Fruit fly (Drosophila melanogaster) whole organism, embryonic: ENCODE data around the gene CG42823.
A peak's percentile ranks its signal among the peaks of the same experiment; 100 is the strongest.

Experiments used
- Bgb ChIP-seq: fragments of 200-800 bp; sonication (Bioruptor generic); IDR thresholded peaks from 2 replicates; pipeline ENCODE4 v1.3.6; 2022; ENCODE audit warnings: missing biosample characterization, missing genetic modification characterization; ENCODE audit not compliant: partially characterized antibody
- CG10979 ChIP-seq: fragments of 200-800 bp; sonication (Bioruptor generic); optimal IDR thresholded peaks from 2 replicates; lab custom pipeline; 2018; ENCODE audit warnings: missing biosample characterization, mild to moderate bottlenecking, missing genetic modification characterization, moderate library complexity
- CG11247 ChIP-seq: fragments of 200-800 bp; sonication (Bioruptor generic); IDR thresholded peaks from 2 replicates; pipeline ENCODE4 v1.3.6; 2022; ENCODE audit warnings: missing biosample characterization, missing genetic modification characterization
- CG11398 ChIP-seq: fragments of 200-800 bp; sonication (Bioruptor generic); optimal IDR thresholded peaks from 2 replicates; lab custom pipeline; 2016; ENCODE audit warnings: missing biosample characterization, missing genetic modification characterization
- CG11560 ChIP-seq: fragments of 200-800 bp; sonication (Bioruptor generic); IDR thresholded peaks from 3 replicates; pipeline ENCODE4 v1.3.6; 2022; ENCODE audit warnings: missing biosample characterization, missing genetic modification characterization
- CG12299 ChIP-seq: fragments of 200-800 bp; sonication (Bioruptor generic); optimal IDR thresholded peaks from 2 replicates; lab custom pipeline; 2018; ENCODE audit warnings: missing biosample characterization, mild to moderate bottlenecking, missing genetic modification characterization
- CG1233 ChIP-seq: fragments of 200-800 bp; sonication (Bioruptor generic); optimal IDR thresholded peaks from 4 replicates; lab custom pipeline; 2018; ENCODE audit warnings: missing biosample characterization, mild to moderate bottlenecking, missing genetic modification characterization
- CG12769 ChIP-seq: fragments of 200-800 bp; sonication (Bioruptor generic); optimal IDR thresholded peaks from 2 replicates; lab custom pipeline; 2019; ENCODE audit warnings: missing biosample characterization, mild to moderate bottlenecking, missing genetic modification characterization, moderate library complexity
- CG15479 ChIP-seq: fragments of 200-800 bp; sonication (Bioruptor generic); optimal IDR thresholded peaks from 3 replicates; lab custom pipeline; 2019; ENCODE audit warnings: missing biosample characterization, mild to moderate bottlenecking, missing genetic modification characterization, moderate library complexity
- CG17568 ChIP-seq: fragments of 200-800 bp; sonication (Bioruptor generic); optimal IDR thresholded peaks from 2 replicates; lab custom pipeline; 2018; ENCODE audit warnings: missing biosample characterization, mild to moderate bottlenecking, missing genetic modification characterization, moderate library complexity
- CG17829 ChIP-seq: fragments of 200-800 bp; optimal IDR thresholded peaks from 2 replicates; lab custom pipeline; 2019; ENCODE audit warnings: missing biosample characterization, mild to moderate bottlenecking, missing genetic modification characterization, moderate library complexity
- CG1792 ChIP-seq: fragments of 200-800 bp; sonication (Bioruptor generic); optimal IDR thresholded peaks from 2 replicates; lab custom pipeline; 2016; ENCODE audit warnings: missing biosample characterization, missing genetic modification characterization
- CG30020 ChIP-seq: fragments of 200-800 bp; optimal IDR thresholded peaks from 2 replicates; lab custom pipeline; 2019; ENCODE audit warnings: missing biosample characterization, mild to moderate bottlenecking, missing genetic modification characterization, moderate library complexity
- CG33557 ChIP-seq: fragments of 200-800 bp; sonication (Bioruptor generic); optimal IDR thresholded peaks from 2 replicates; lab custom pipeline; 2019; ENCODE audit warnings: missing biosample characterization, mild to moderate bottlenecking, missing genetic modification characterization, moderate library complexity
- CG4282 ChIP-seq: fragments of 200-800 bp; sonication (Bioruptor generic); optimal IDR thresholded peaks from 2 replicates; lab custom pipeline; 2016; ENCODE audit warnings: missing biosample characterization, missing genetic modification characterization
- CG4730 ChIP-seq: fragments of 200-800 bp; sonication (Bioruptor generic); IDR thresholded peaks from 2 replicates; pipeline ENCODE4 v1.3.6; 2022; ENCODE audit warnings: missing biosample characterization, missing genetic modification characterization
- CG4854 ChIP-seq: fragments of 200-800 bp; sonication (Bioruptor generic); optimal IDR thresholded peaks from 2 replicates; lab custom pipeline; 2016; ENCODE audit warnings: missing biosample characterization, missing genetic modification characterization, inconsistent platforms
- CG5953 ChIP-seq: fragments of 200-800 bp; sonication (Bioruptor generic); IDR thresholded peaks from 2 replicates; pipeline ENCODE4 v1.3.6; 2022; ENCODE audit warnings: missing biosample characterization, missing genetic modification characterization
- CG7372 ChIP-seq: fragments of 200-800 bp; sonication (Bioruptor generic); IDR thresholded peaks from 2 replicates; pipeline ENCODE4 v1.3.6; 2022; ENCODE audit warnings: missing biosample characterization, missing genetic modification characterization
- CG7556 ChIP-seq: fragments of 200-800 bp; sonication (Bioruptor generic); optimal IDR thresholded peaks from 2 replicates; lab custom pipeline; 2017; ENCODE audit warnings: missing biosample characterization, mild to moderate bottlenecking, missing genetic modification characterization
- CG7839 ChIP-seq: fragments of 200-800 bp; sonication (Bioruptor generic); optimal IDR thresholded peaks from 3 replicates; lab custom pipeline; 2018; ENCODE audit warnings: missing biosample characterization, mild to moderate bottlenecking, missing genetic modification characterization, moderate library complexity
- CG8478 ChIP-seq: fragments of >200 bp; optimal IDR thresholded peaks from 2 replicates; lab custom pipeline; 2018
- CG9727 ChIP-seq: fragments of 200-800 bp; sonication (Bioruptor generic); optimal IDR thresholded peaks from 3 replicates; lab custom pipeline; 2017; ENCODE audit warnings: missing biosample characterization, mild to moderate bottlenecking, missing genetic modification characterization
- CG9932 ChIP-seq: fragments of 200-800 bp; sonication (Bioruptor generic); IDR thresholded peaks from 2 replicates; pipeline ENCODE4 v1.3.6; 2022; ENCODE audit warnings: missing biosample characterization, missing genetic modification characterization
- CrebB ChIP-seq: fragments of 200-800 bp; sonication (Bioruptor generic); optimal IDR thresholded peaks from 3 replicates; lab custom pipeline; 2018; ENCODE audit warnings: missing biosample characterization, mild to moderate bottlenecking, missing genetic modification characterization
- Dip2 ChIP-seq: fragments of 200-800 bp; sonication (Bioruptor generic); IDR thresholded peaks from 2 replicates; pipeline ENCODE4 v1.3.6; 2022; ENCODE audit warnings: missing biosample characterization, missing genetic modification characterization
- Eip74EF ChIP-seq, 2 experiments: fragments of 200-800 bp in 1 of 2; fragments of >200 bp in 1 of 2; sonication (Bioruptor generic) in 1 of 2; optimal IDR thresholded peaks; 2 replicates each; lab custom pipeline; 2017 to 2019; ENCODE audit warnings: missing biosample characterization in 2 of 2, missing genetic modification characterization in 2 of 2, mild to moderate bottlenecking in 1 of 2, moderate library complexity in 1 of 2
- Elba2 ChIP-seq: fragments of 200-800 bp; sonication (Bioruptor generic); optimal IDR thresholded peaks from 3 replicates; lab custom pipeline; 2016; ENCODE audit warnings: missing biosample characterization, missing genetic modification characterization
- GATAe ChIP-seq: fragments of 200-800 bp; sonication (Bioruptor generic); conservative IDR thresholded peaks from 2 replicates; pipeline ENCODE4 v1.3.6; 2022; ENCODE audit warnings: missing biosample characterization, missing genetic modification characterization
- Mes4 ChIP-seq: fragments of 200-800 bp; sonication (Bioruptor generic); optimal IDR thresholded peaks from 2 replicates; lab custom pipeline; 2016; ENCODE audit warnings: missing biosample characterization, missing genetic modification characterization
- NC2α ChIP-seq: fragments of 200-800 bp; sonication (Bioruptor generic); optimal IDR thresholded peaks from 2 replicates; lab custom pipeline; 2016; ENCODE audit warnings: missing biosample characterization, missing genetic modification characterization
- NC2β ChIP-seq: fragments of 200-800 bp; sonication (Bioruptor generic); optimal IDR thresholded peaks from 2 replicates; lab custom pipeline; 2016; ENCODE audit warnings: missing biosample characterization, missing genetic modification characterization
- Nf-YA ChIP-seq: fragments of 200-800 bp; sonication (Bioruptor generic); IDR thresholded peaks from 2 replicates; pipeline ENCODE4 v1.3.6; 2022; ENCODE audit warnings: missing biosample characterization, missing genetic modification characterization
- Optix ChIP-seq: fragments of 200-800 bp; sonication (Bioruptor generic); IDR thresholded peaks from 3 replicates; pipeline ENCODE4 v1.3.6; 2022; ENCODE audit warnings: missing biosample characterization, missing genetic modification characterization
- TFAM ChIP-seq: fragments of 200-800 bp; sonication (Bioruptor generic); optimal IDR thresholded peaks from 2 replicates; lab custom pipeline; 2017; ENCODE audit warnings: missing biosample characterization, missing genetic modification characterization, inconsistent platforms
- amos ChIP-seq: fragments of 200-800 bp; sonication (Bioruptor generic); IDR thresholded peaks from 2 replicates; pipeline ENCODE4 v1.3.6; 2022; ENCODE audit warnings: missing biosample characterization, missing genetic modification characterization; ENCODE audit not compliant: partially characterized antibody
- ato ChIP-seq: fragments of 200-800 bp; sonication (Bioruptor generic); IDR thresholded peaks from 2 replicates; pipeline ENCODE4 v1.3.6; 2022; ENCODE audit warnings: missing biosample characterization, missing genetic modification characterization; ENCODE audit not compliant: partially characterized antibody
- az2 ChIP-seq: fragments of 200-800 bp; sonication (Bioruptor generic); optimal IDR thresholded peaks from 3 replicates; lab custom pipeline; 2016; ENCODE audit warnings: missing biosample characterization, missing genetic modification characterization
- bcd ChIP-seq: fragments of 200-800 bp; sonication (Bioruptor generic); optimal IDR thresholded peaks from 2 replicates; lab custom pipeline; 2017; ENCODE audit warnings: missing biosample characterization, mild to moderate bottlenecking, missing genetic modification characterization
- caup ChIP-seq: fragments of 200-800 bp; sonication (Bioruptor generic); optimal IDR thresholded peaks from 3 replicates; lab custom pipeline; 2017; ENCODE audit warnings: missing biosample characterization, mild to moderate bottlenecking, missing genetic modification characterization, moderate library complexity; ENCODE audit not compliant: severe bottlenecking
- crp ChIP-seq, 2 experiments: fragments of 200-800 bp; sonication (Bioruptor generic); optimal IDR thresholded peaks; 2 replicates in 1 of 2; 3 replicates in 1 of 2; lab custom pipeline; 2017; ENCODE audit warnings: missing biosample characterization in 2 of 2, missing genetic modification characterization in 2 of 2, mild to moderate bottlenecking in 1 of 2, moderate library complexity in 1 of 2
- disco-r ChIP-seq: fragments of 200-800 bp; sonication (Bioruptor generic); optimal IDR thresholded peaks from 2 replicates; lab custom pipeline; 2016; ENCODE audit warnings: missing biosample characterization, missing genetic modification characterization
- exex ChIP-seq: fragments of 200-800 bp; sonication (Bioruptor generic); optimal IDR thresholded peaks from 4 replicates; lab custom pipeline; 2018; ENCODE audit warnings: missing biosample characterization, mild to moderate bottlenecking, missing genetic modification characterization, moderate library complexity
- fd96Cb ChIP-seq: fragments of 200-800 bp; sonication (Bioruptor generic); optimal IDR thresholded peaks from 2 replicates; lab custom pipeline; 2018; ENCODE audit warnings: missing biosample characterization, mild to moderate bottlenecking, missing genetic modification characterization, moderate library complexity
- gce ChIP-seq: fragments of 200-800 bp; sonication (Bioruptor generic); IDR thresholded peaks from 3 replicates; pipeline ENCODE4 v1.3.6; 2022; ENCODE audit warnings: missing biosample characterization, missing genetic modification characterization
- hth ChIP-seq: fragments of >200 bp; optimal IDR thresholded peaks from 2 replicates; lab custom pipeline; 2017; ENCODE audit warnings: inconsistent platforms
- klu ChIP-seq: fragments of 200-800 bp; sonication (Bioruptor generic); IDR thresholded peaks from 2 replicates; pipeline ENCODE4 v1.3.6; 2022; ENCODE audit warnings: missing biosample characterization, missing genetic modification characterization
- mirr ChIP-seq: fragments of 200-800 bp; sonication (Bioruptor generic); optimal IDR thresholded peaks from 3 replicates; lab custom pipeline; 2018; ENCODE audit warnings: missing biosample characterization, mild to moderate bottlenecking, missing genetic modification characterization
- pum ChIP-seq: fragments of 200-800 bp; sonication (Bioruptor generic); optimal IDR thresholded peaks from 2 replicates; lab custom pipeline; 2016; ENCODE audit warnings: missing biosample characterization, missing genetic modification characterization

CG42823 gene

dm6 chr3R:17385329-17386019 is 19.4 kb downstream of the CG42823 start (continued):
- TF ChIP-seq Nf-YA (GFP tag; lab: Robert Waterston, UW), result no peak; the same call in 1 of the 2 replicates
- no peak for TF ChIP-seq disco-r (GFP tag; lab: Kevin White, UChicago)
- peak; percentile 50 for TF ChIP-seq bcd (GFP tag; lab: Kevin White, UChicago)
- peak; percentile 37 for TF ChIP-seq CG7556 (GFP tag; lab: Kevin White, UChicago)
- peak; percentile 9 for TF ChIP-seq CG1233 (GFP tag; lab: Kevin White, UChicago)
- no peak for TF ChIP-seq ato
- peak; percentile 31 for TF ChIP-seq NC2β (GFP tag; lab: Kevin White, UChicago)
- TF ChIP-seq CG1792 (GFP tag; lab: Kevin White, UChicago), result peak; percentile 56
- TF ChIP-seq CG9932 (GFP tag; lab: Robert Waterston, UW), result peak; percentile 73
- TF ChIP-seq crp (GFP tag; optimal IDR thresholded peaks at IDR 0.05; lab: Kevin White, UChicago), result peak; percentile 91 to 99
- no peak for TF ChIP-seq exex (tag; lab: Kevin White, UChicago)
- TF ChIP-seq CG4854 (GFP tag; lab: Kevin White, UChicago), result peak; percentile 19
- TF ChIP-seq CG7372, result peak; percentile 31; the same call in 1 of the 2 replicates
- no peak for TF ChIP-seq CG8478
- no peak for TF ChIP-seq hth (lab: Kevin White, UChicago)
- peak; percentile 68; the same call in 1 of the 2 replicates for TF ChIP-seq Bgb
- peak; percentile 24 for TF ChIP-seq mirr (GFP tag; lab: Kevin White, UChicago)
- TF ChIP-seq CG15479 (GFP tag; lab: Kevin White, UChicago), result no peak
- TF ChIP-seq CG4282, result peak; percentile 66
- TF ChIP-seq CG7839 (tag; lab: Kevin White, UChicago), result peak; percentile 48
- peak; percentile 56 for TF ChIP-seq CG17829 (tag; lab: Kevin White, UChicago)
- TF ChIP-seq az2 (GFP tag; lab: Kevin White, UChicago), result peak; percentile 20
- 0 out of 3 replicates have a peak, but pooled peaks have one; percentile 24 for TF ChIP-seq Optix
- no peak for TF ChIP-seq CG5953 (GFP tag; lab: Robert Waterston, UW)
- TF ChIP-seq Dip2, result no peak
- peak; percentile 56 for TF ChIP-seq amos (GFP tag; lab: Robert Waterston, UW)
- TF ChIP-seq TFAM (GFP tag; lab: Kevin White, UChicago), result no peak
- peak; percentile 8 for TF ChIP-seq CG33557 (GFP tag; lab: Kevin White, UChicago)
- TF ChIP-seq Eip74EF (GFP tag; optimal IDR thresholded peaks at IDR 0.05; lab: Kevin White, UChicago), result peak in 1 of 2 experiments; percentile 56
- no peak for TF ChIP-seq NC2α (GFP tag; lab: Kevin White, UChicago)
- TF ChIP-seq CG30020, result peak; percentile 31
- peak; percentile 34 for TF ChIP-seq Elba2
- peak; percentile 41; the same call in 1 of the 2 replicates for TF ChIP-seq CG4730 (GFP tag; lab: Robert Waterston, UW)
- peak; percentile 30 for TF ChIP-seq fd96Cb (tag; lab: Kevin White, UChicago)
- peak; percentile 46; the same call in 1 of the 3 replicates for TF ChIP-seq gce (GFP tag; lab: Robert Waterston, UW)
- no peak for TF ChIP-seq CG17568 (GFP tag; lab: Kevin White, UChicago)
- TF ChIP-seq caup (GFP tag; lab: Kevin White, UChicago), result peak; percentile 81
- TF ChIP-seq CrebB, result peak; percentile 34
- peak; percentile 64 for TF ChIP-seq CG12769 (tag; lab: Kevin White, UChicago)
- peak; percentile 65 for TF ChIP-seq Mes4 (GFP tag; lab: Kevin White, UChicago)
- TF ChIP-seq GATAe (GFP tag; lab: Robert Waterston, UW), result no peak
- TF ChIP-seq CG11560 (tag; lab: Robert Waterston, UW), result no peak
- TF ChIP-seq CG11247 (GFP tag; lab: Robert Waterston, UW), result peak; percentile 64
- peak; percentile 4 for TF ChIP-seq CG10979
- peak; percentile 16 for TF ChIP-seq CG11398
- peak; percentile 70 for TF ChIP-seq pum (GFP tag; lab: Kevin White, UChicago)
- peak; percentile 46 for TF ChIP-seq CG9727
- no peak for TF ChIP-seq klu (GFP tag; lab: Robert Waterston, UW)
- peak; percentile 1 for TF ChIP-seq CG12299 (tag; lab: Kevin White, UChicago)
